Worm (Caenorhabditis elegans) whole organism, mixed stage, embryonic: ENCODE results near the gene C07E3.9.

ENCODE experiments used
- M03D4.4 ChIP-seq: sonication (generic microtip); optimal IDR thresholded peaks from 2 replicates; lab custom pipeline; 2017; ENCODE audit warnings: mild to moderate bottlenecking, missing genetic modification characterization, missing compliant biosample characterization
- bed-3 ChIP-seq: fragments of 200-800 bp; sonication (Bioruptor generic); optimal IDR thresholded peaks from 3 replicates; lab custom pipeline; 2018; ENCODE audit warnings: mild to moderate bottlenecking, missing genetic modification characterization, moderate library complexity, missing compliant biosample characterization
- blmp-1 ChIP-seq: fragments of 150-350 bp; optimal IDR thresholded peaks from 2 replicates; lab custom pipeline; 2014; ENCODE audit warnings: missing biosample characterization, missing genetic modification characterization
- ceh-39 ChIP-seq: fragments of 150-350 bp; optimal IDR thresholded peaks from 2 replicates; lab custom pipeline; 2014; ENCODE audit warnings: missing biosample characterization, missing genetic modification characterization
- ceh-43 ChIP-seq: fragments of 200-800 bp; sonication (Bioruptor generic); optimal IDR thresholded peaks from 2 replicates; lab custom pipeline; 2018; ENCODE audit warnings: mild to moderate bottlenecking, missing genetic modification characterization, moderate library complexity, missing compliant biosample characterization
- ceh-83 ChIP-seq: fragments of 200-800 bp; sonication (Bioruptor generic); optimal IDR thresholded peaks from 2 replicates; lab custom pipeline; 2018; ENCODE audit warnings: mild to moderate bottlenecking, missing genetic modification characterization, missing compliant biosample characterization
- ces-1 ChIP-seq: fragments of 150-350 bp; optimal IDR thresholded peaks from 2 replicates; lab custom pipeline; 2014; ENCODE audit warnings: missing biosample characterization, missing genetic modification reagents, missing genetic modification characterization
- cnd-1 ChIP-seq: fragments of 200-800 bp; sonication (Bioruptor generic); optimal IDR thresholded peaks from 2 replicates; lab custom pipeline; 2018; ENCODE audit warnings: mild to moderate bottlenecking, missing genetic modification characterization, missing compliant biosample characterization
- drap-1 ChIP-seq: fragments of 200-800 bp; sonication (Bioruptor generic); optimal IDR thresholded peaks from 3 replicates; lab custom pipeline; 2018; ENCODE audit warnings: mild to moderate bottlenecking, missing genetic modification characterization, missing compliant biosample characterization
- elt-3 ChIP-seq: fragments of 150-350 bp; optimal IDR thresholded peaks from 2 replicates; lab custom pipeline; 2014; ENCODE audit warnings: missing biosample characterization, missing genetic modification characterization
- ham-2 ChIP-seq: fragments of 200-800 bp; sonication (Bioruptor generic); optimal IDR thresholded peaks from 2 replicates; lab custom pipeline; 2018; ENCODE audit warnings: mild to moderate bottlenecking, missing genetic modification characterization, missing compliant biosample characterization
- hlh-1 ChIP-seq: fragments of 150-350 bp; optimal IDR thresholded peaks from 2 replicates; lab custom pipeline; 2014; ENCODE audit warnings: missing biosample characterization, missing genetic modification reagents, missing genetic modification characterization
- lin-13 ChIP-seq: fragments of 150-350 bp; optimal IDR thresholded peaks from 2 replicates; lab custom pipeline; 2014; ENCODE audit warnings: missing biosample characterization, missing genetic modification characterization
- lin-32 ChIP-seq: fragments of 200-800 bp; sonication (Bioruptor generic); optimal IDR thresholded peaks from 2 replicates; lab custom pipeline; 2018; ENCODE audit warnings: mild to moderate bottlenecking, missing genetic modification characterization, missing compliant biosample characterization
- mab-5 ChIP-seq: fragments of 150-350 bp; optimal IDR thresholded peaks from 2 replicates; lab custom pipeline; 2014; ENCODE audit warnings: missing biosample characterization, missing genetic modification characterization
- mep-1 ChIP-seq: fragments of 150-350 bp; optimal IDR thresholded peaks from 2 replicates; lab custom pipeline; 2017; ENCODE audit warnings: missing biosample characterization, missing genetic modification reagents, missing genetic modification characterization, inconsistent platforms
- mls-2 ChIP-seq: sonication (generic microtip); optimal IDR thresholded peaks from 2 replicates; lab custom pipeline; 2016; ENCODE audit warnings: mild to moderate bottlenecking, missing genetic modification characterization, moderate library complexity, missing compliant biosample characterization
- nhr-2 ChIP-seq: fragments of 150-350 bp; optimal IDR thresholded peaks from 2 replicates; lab custom pipeline; 2014; ENCODE audit warnings: missing biosample characterization, missing genetic modification characterization
- nhr-237 ChIP-seq: fragments of 150-350 bp; optimal IDR thresholded peaks from 2 replicates; lab custom pipeline; 2014; ENCODE audit warnings: missing biosample characterization, missing genetic modification characterization
- nhr-76 ChIP-seq: sonication (generic microtip); optimal IDR thresholded peaks from 2 replicates; lab custom pipeline; 2017; ENCODE audit warnings: missing biosample characterization, missing genetic modification characterization
- pha-4 ChIP-seq: fragments of 150-350 bp; optimal IDR thresholded peaks from 2 replicates; lab custom pipeline; 2018; ENCODE audit warnings: missing biosample characterization, missing genetic modification reagents, missing genetic modification characterization
- sem-2 ChIP-seq: fragments of 200-800 bp; sonication (Bioruptor generic); optimal IDR thresholded peaks from 2 replicates; lab custom pipeline; 2018; ENCODE audit warnings: mild to moderate bottlenecking, missing genetic modification characterization, missing compliant biosample characterization
- sptf-1 ChIP-seq: sonication (generic microtip); optimal IDR thresholded peaks from 2 replicates; lab custom pipeline; 2017; ENCODE audit warnings: mild to moderate bottlenecking, missing genetic modification characterization, moderate library complexity, missing compliant biosample characterization
- unc-120 ChIP-seq: sonication (generic microtip); optimal IDR thresholded peaks from 2 replicates; lab custom pipeline; 2017; ENCODE audit warnings: missing genetic modification characterization, missing compliant biosample characterization; ENCODE audit not compliant: poor library complexity, severe bottlenecking
- unc-62 ChIP-seq: fragments of 150-350 bp; optimal IDR thresholded peaks from 2 replicates; lab custom pipeline; 2014; ENCODE audit warnings: missing biosample characterization, missing genetic modification reagents, missing genetic modification characterization
- zip-8 ChIP-seq: fragments of 150-350 bp; optimal IDR thresholded peaks from 2 replicates; lab custom pipeline; 2014; ENCODE audit warnings: missing biosample characterization, missing genetic modification characterization
- ztf-11 ChIP-seq: fragments of 150-350 bp; optimal IDR thresholded peaks from 2 replicates; lab custom pipeline; 2014; ENCODE audit warnings: missing biosample characterization, missing genetic modification characterization

Gene C07E3.9

DNA sequence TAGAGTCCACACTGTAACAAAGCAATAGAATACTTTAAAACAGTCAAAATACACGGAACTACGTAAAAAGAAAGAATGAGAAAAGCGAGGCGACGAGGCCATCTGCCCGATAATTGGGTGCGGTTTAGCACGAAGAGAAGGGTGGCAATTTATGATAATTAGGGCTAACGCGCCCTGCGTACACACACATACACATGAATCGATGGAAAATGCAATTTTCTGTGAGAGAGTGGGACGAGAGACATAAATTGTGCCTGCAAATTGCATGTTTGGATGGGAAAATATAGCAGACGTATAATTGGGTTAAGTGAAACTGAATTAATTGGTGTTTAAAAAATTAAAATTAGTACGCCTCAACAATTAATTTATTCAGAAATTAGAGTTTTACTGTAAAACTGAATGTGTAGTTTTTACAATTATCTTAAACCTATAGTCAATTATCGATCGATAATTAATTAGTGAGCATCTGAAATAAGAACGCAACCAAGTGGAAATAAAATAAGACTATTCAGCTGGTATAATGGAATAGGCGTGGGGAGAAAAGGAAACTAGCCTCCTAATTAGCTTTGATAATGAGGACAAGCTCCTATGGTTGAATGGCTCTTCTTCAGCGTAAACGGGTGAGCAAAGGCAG lies 23.1 kb downstream of the C07E3.9 start:
- TF ChIP-seq mep-1 (peak; percentile 13), ceh-39 (tag; lab: Kevin White, UChicago) (no peak), ztf-11 (peak; percentile 31), ham-2 (GFP tag; lab: Kevin White, UChicago) (peak; percentile 67), cnd-1 (tag; lab: Kevin White, UChicago) (peak; percentile 67), mab-5 (tag; lab: Kevin White, UChicago) (no peak), M03D4.4 (tag; lab: Kevin White, UChicago) (no peak), mls-2 (tag; lab: Kevin White, UChicago) (peak; percentile 79), sptf-1 (tag; lab: Kevin White, UChicago) (peak; percentile 76), ceh-43 (GFP tag; lab: Kevin White, UChicago) (peak; percentile 96), ces-1 (peak; percentile 99)

DNA sequence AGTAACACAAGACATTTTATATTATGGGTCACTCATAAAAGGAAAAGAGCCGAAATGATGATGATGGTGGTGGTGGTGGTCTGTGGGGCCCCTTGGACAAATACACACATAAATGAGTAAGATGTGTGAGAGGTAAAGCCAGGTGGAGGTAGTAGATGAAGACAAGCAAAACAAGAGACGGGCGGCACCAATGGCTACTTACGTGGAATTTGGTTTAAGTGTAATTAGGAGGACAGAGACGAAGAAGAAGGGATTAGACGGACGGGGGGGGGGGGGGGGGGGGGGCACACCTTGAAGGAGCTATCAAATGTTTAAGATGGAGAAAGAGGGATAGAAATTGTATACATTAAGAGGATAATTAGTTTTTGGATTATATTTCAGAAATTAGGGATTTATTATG lies 24.2 kb downstream of the C07E3.9 start:
- TF ChIP-seq sptf-1 (tag; lab: Kevin White, UChicago) (peak; percentile 64), ceh-43 (GFP tag; lab: Kevin White, UChicago) (peak; percentile 43), nhr-2 (tag; lab: Kevin White, UChicago) (no peak), hlh-1 (tag; lab: Kevin White, UChicago) (no peak), mls-2 (tag; lab: Kevin White, UChicago) (peak; percentile 55), unc-62 (GFP tag; lab: Kevin White, UChicago) (no peak), M03D4.4 (tag; lab: Kevin White, UChicago) (no peak), ceh-39 (tag; lab: Kevin White, UChicago) (no peak), zip-8 (tag; lab: Kevin White, UChicago) (no peak), pha-4 (tag; lab: Kevin White, UChicago) (no peak)

DNA sequence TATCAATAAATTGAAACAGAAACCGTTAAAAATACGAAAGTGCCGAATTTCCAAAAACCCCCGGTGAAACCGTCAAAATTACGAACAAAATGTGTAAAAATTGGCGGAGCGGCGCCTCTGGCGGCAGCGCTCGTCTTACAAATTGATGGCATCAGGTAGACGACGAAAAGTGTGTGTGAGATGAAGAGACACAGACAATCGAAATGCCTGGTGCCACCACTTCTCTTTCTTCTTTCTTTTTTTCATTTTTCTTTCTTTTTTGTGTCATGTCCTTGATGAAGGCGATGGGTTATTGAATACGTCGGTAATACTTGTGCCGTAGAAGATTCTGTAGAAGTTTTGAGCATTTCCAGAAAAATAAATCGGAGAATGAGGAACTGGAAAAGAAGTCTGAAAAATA lies 27.3 kb downstream of the C07E3.9 start:
- TF ChIP-seq ces-1, result no peak
- TF ChIP-seq drap-1 (GFP tag; lab: Kevin White, UChicago), result no peak
- no peak for TF ChIP-seq bed-3 (GFP tag; lab: Kevin White, UChicago)
- TF ChIP-seq lin-13 (tag; lab: Kevin White, UChicago), result no peak
- TF ChIP-seq ceh-83 (GFP tag; lab: Kevin White, UChicago), result no peak
- no peak for TF ChIP-seq unc-62 (GFP tag; lab: Kevin White, UChicago)
- TF ChIP-seq sptf-1 (tag; lab: Kevin White, UChicago), result no peak
- no peak for TF ChIP-seq ceh-39 (tag; lab: Kevin White, UChicago)

DNA sequence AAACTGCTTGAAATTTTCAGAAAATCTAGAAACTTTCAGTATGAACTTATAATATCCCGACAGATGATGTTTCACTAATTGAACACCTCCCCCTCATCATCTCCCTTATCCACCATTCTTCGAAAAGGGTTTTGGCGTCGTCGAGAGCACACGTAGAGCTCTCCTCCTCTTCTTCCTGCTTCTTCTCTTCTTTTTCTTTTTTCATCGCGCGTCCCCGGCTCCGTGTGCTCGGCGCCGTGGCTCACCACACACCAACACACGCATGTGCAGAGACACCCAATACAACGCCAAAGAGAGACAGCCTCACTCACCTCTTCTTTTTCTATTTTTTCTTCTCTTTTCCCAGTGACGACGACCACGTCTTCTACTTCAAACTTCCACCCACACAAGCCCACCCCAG lies 29.0 kb downstream of the C07E3.9 start:
- TF ChIP-seq sptf-1 (tag; lab: Kevin White, UChicago), result no peak
- no peak for TF ChIP-seq unc-120
- TF ChIP-seq ham-2 (GFP tag; lab: Kevin White, UChicago), result no peak
- TF ChIP-seq unc-62 (GFP tag; lab: Kevin White, UChicago), result no peak
- no peak for TF ChIP-seq nhr-76 (tag; lab: Kevin White, UChicago)
- no peak for TF ChIP-seq cnd-1 (tag; lab: Kevin White, UChicago)
- no peak for TF ChIP-seq zip-8 (tag; lab: Kevin White, UChicago)
- no peak for TF ChIP-seq hlh-1 (tag; lab: Kevin White, UChicago)

DNA sequence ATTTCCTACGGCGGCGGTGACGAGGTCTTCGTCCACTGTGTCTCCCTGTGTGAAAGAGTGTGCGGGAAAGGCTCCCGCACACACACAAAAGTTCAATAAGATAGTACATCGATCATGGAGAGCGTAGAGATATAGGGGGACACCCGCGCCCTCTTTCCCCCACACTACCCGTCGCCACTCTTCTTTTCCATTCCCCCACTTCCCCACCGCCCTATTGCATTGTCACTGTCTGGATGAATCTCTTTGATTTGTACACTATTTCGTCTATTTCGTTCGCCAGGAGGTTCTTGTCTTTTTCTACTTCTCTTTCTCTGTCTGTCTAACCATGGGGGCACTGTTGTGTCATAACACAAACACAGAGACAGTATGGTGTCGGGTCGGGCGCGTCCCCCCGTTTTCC lies 31.7 kb downstream of the C07E3.9 start:
- peak; percentile 48 for TF ChIP-seq nhr-237 (tag; lab: Kevin White, UChicago)
- no peak for TF ChIP-seq ceh-83 (GFP tag; lab: Kevin White, UChicago)
- TF ChIP-seq nhr-2 (tag; lab: Kevin White, UChicago), result no peak
- no peak for TF ChIP-seq ces-1
- TF ChIP-seq lin-32 (GFP tag; lab: Kevin White, UChicago), result no peak
- peak; percentile 34 for TF ChIP-seq mls-2 (tag; lab: Kevin White, UChicago)
- TF ChIP-seq elt-3 (tag; lab: Kevin White, UChicago), result no peak
- TF ChIP-seq sem-2 (GFP tag; lab: Kevin White, UChicago), result no peak
- peak; percentile 17 for TF ChIP-seq mep-1
- TF ChIP-seq bed-3 (GFP tag; lab: Kevin White, UChicago), result no peak
- TF ChIP-seq M03D4.4 (tag; lab: Kevin White, UChicago), result no peak
- no peak for TF ChIP-seq sptf-1 (tag; lab: Kevin White, UChicago)
- TF ChIP-seq drap-1 (GFP tag; lab: Kevin White, UChicago), result no peak
- no peak for TF ChIP-seq mab-5 (tag; lab: Kevin White, UChicago)
- no peak for TF ChIP-seq pha-4 (tag; lab: Kevin White, UChicago)
- peak; percentile 54 for TF ChIP-seq unc-120
- TF ChIP-seq blmp-1 (tag; lab: Kevin White, UChicago), result no peak
